Worm (Caenorhabditis elegans) whole organism, mixed stage, embryonic: ENCODE data around the gene cox-18.

Experiments
- blmp-1 ChIP-seq: fragments of 150-350 bp; optimal IDR thresholded peaks from 2 replicates; lab custom pipeline; 2014; ENCODE audit warnings: missing biosample characterization, missing genetic modification characterization
- ceh-39 ChIP-seq: fragments of 150-350 bp; optimal IDR thresholded peaks from 2 replicates; lab custom pipeline; 2014; ENCODE audit warnings: missing biosample characterization, missing genetic modification characterization
- ces-1 ChIP-seq: fragments of 150-350 bp; optimal IDR thresholded peaks from 2 replicates; lab custom pipeline; 2014; ENCODE audit warnings: missing biosample characterization, missing genetic modification reagents, missing genetic modification characterization
- elt-1 ChIP-seq: sonication (generic microtip); optimal IDR thresholded peaks from 2 replicates; lab custom pipeline; 2017; ENCODE audit warnings: missing genetic modification characterization, mild to moderate bottlenecking, missing compliant biosample characterization, antibody characterized with exemption, moderate library complexity, borderline replicate concordance; ENCODE audit not compliant: insufficient read depth
- lin-32 ChIP-seq: fragments of 200-800 bp; sonication (Bioruptor generic); optimal IDR thresholded peaks from 2 replicates; lab custom pipeline; 2018; ENCODE audit warnings: mild to moderate bottlenecking, missing genetic modification characterization, missing compliant biosample characterization
- lsy-2 ChIP-seq: fragments of 150-350 bp; optimal IDR thresholded peaks from 2 replicates; lab custom pipeline; 2014; ENCODE audit warnings: missing biosample characterization, missing genetic modification characterization
- nhr-12 ChIP-seq: fragments of 150-350 bp; optimal IDR thresholded peaks from 2 replicates; lab custom pipeline; 2014; ENCODE audit warnings: missing biosample characterization, missing genetic modification characterization
- nhr-2 ChIP-seq: fragments of 150-350 bp; optimal IDR thresholded peaks from 2 replicates; lab custom pipeline; 2014; ENCODE audit warnings: missing biosample characterization, missing genetic modification characterization
- nhr-237 ChIP-seq: fragments of 150-350 bp; optimal IDR thresholded peaks from 2 replicates; lab custom pipeline; 2014; ENCODE audit warnings: missing biosample characterization, missing genetic modification characterization
- nhr-76 ChIP-seq: sonication (generic microtip); optimal IDR thresholded peaks from 2 replicates; lab custom pipeline; 2017; ENCODE audit warnings: missing biosample characterization, missing genetic modification characterization
- snpc-4 ChIP-seq: fragments of 150-350 bp; optimal IDR thresholded peaks from 2 replicates; lab custom pipeline; 2014; ENCODE audit warnings: missing biosample characterization, missing genetic modification characterization
- sptf-1 ChIP-seq: sonication (generic microtip); optimal IDR thresholded peaks from 2 replicates; lab custom pipeline; 2017; ENCODE audit warnings: mild to moderate bottlenecking, missing genetic modification characterization, moderate library complexity, missing compliant biosample characterization

DNA sequence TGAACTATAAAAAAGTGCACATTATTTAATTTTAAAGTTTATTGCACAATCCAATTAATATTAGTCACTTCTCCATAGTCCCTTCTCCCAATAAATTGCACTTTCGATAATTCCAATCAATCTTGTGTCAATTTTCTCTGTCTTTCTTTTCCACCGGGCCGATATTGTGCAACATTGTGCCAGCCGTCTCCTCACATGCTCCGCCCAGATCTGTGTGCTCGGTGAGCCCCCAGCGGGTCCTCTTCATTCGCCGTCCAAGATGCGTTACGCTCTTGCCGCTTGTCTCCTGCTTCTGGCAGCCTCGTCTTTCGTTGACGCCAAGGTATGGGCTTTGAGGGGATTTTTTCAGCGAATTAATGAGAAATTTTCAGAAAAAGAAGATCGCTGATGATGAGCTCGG, 9.9 kb downstream of the cox-18 start, which contains the start of gene ost-1:
- TF ChIP-seq nhr-12 (tag; lab: Kevin White, UChicago) (no peak), sptf-1 (tag; lab: Kevin White, UChicago) (no peak), nhr-76 (no peak), ceh-39 (tag; lab: Kevin White, UChicago) (no peak), nhr-237 (no peak), lin-32 (no peak), nhr-2 (tag; lab: Kevin White, UChicago) (no peak), ces-1 (GFP tag; lab: Kevin White, UChicago) (no peak), lsy-2 (tag; lab: Kevin White, UChicago) (no peak), elt-1 (no peak), snpc-4 (tag; lab: Kevin White, UChicago) (no peak), blmp-1 (tag; lab: Kevin White, UChicago) (no peak)
